Worm (Caenorhabditis elegans) whole organism, L4 larva: ENCODE measurements around the gene lpin-1.

ENCODE experiments used
- mdl-1 ChIP-seq, 2 experiments: fragments of 150-350 bp in 1 of 2; sonication (generic microtip) in 1 of 2; optimal IDR thresholded peaks; 2 replicates each; lab custom pipeline; 2014 to 2017; ENCODE audit warnings: missing biosample characterization in 2 of 2, missing genetic modification characterization in 2 of 2
- snpc-4 ChIP-seq: fragments of 150-350 bp; optimal IDR thresholded peaks from 2 replicates; lab custom pipeline; 2014; ENCODE audit warnings: missing biosample characterization, missing genetic modification characterization

DNA sequence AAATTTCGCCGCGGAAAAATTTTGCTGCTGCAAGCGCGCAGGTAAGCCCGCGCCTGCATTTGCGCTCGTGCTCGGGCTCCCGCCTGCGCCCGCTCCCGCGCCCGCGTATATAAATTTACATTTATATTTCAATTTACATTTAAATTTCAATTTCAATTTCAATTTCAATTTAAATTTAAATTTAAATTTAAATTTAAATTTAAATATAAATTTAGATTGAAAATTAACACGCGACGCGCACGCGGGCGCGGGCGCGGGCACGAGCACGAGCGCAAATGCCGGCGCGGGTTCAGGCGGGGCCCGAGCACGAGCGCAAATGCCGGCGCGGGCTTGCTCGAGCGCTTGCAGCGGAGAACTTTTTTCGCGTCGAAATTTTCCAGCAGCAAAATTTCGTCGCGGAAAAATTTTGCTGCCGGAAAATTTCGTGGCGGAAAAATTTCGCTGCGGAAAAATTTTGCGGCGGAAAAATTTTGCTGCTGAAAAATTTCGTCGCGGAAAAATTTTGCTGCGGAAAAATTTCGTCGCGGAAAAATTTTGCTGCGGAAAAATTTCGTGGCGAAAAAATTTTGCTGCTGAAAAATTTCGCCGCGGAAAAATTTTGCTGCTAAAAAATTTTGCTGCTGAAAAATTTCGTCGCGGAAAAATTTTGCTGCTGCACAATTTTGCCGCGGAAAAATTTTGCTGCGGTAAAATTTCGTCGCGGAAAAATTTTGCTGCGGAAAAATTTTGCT lies 7.9 kb downstream of the lpin-1 start:
- TF ChIP-seq snpc-4 (tag; lab: Kevin White, UChicago): no peak
- no peak for TF ChIP-seq mdl-1 (tag; optimal IDR thresholded peaks at IDR 0.05; lab: Kevin White, UChicago)
